Worm (Caenorhabditis elegans) whole organism, midembryonic: Measurements from ENCODE around the gene EEED8.15.

Source experiments
- T22C8.4 ChIP-seq: fragments of 200-800 bp; sonication (Bioruptor generic); IDR thresholded peaks from 2 replicates; pipeline ENCODE4 v1.3.6; 2022; ENCODE audit warnings: missing genetic modification characterization, missing compliant biosample characterization
- flt-1 ChIP-seq: fragments of 200-800 bp; sonication (Bioruptor generic); IDR thresholded peaks from 2 replicates; pipeline ENCODE4 v1.3.6; 2022; ENCODE audit warnings: missing genetic modification characterization, missing compliant biosample characterization
- med-1 ChIP-seq: sonication (generic microtip); optimal IDR thresholded peaks from 2 replicates; lab custom pipeline; 2017; ENCODE audit warnings: missing genetic modification characterization, mild to moderate bottlenecking, missing compliant biosample characterization, antibody characterized with exemption, missing genetic modification reagents; ENCODE audit not compliant: insufficient read depth
- ref-1 ChIP-seq: fragments of 200-800 bp; sonication (Bioruptor generic); conservative IDR thresholded peaks from 2 replicates; pipeline ENCODE4 v1.3.6; 2022; ENCODE audit warnings: missing genetic modification reagents, missing genetic modification characterization, missing compliant biosample characterization
- tab-1 ChIP-seq: fragments of 200-800 bp; sonication (Bioruptor generic); IDR thresholded peaks from 2 replicates; pipeline ENCODE4 v1.3.6; 2022; ENCODE audit warnings: missing genetic modification characterization, missing compliant biosample characterization

- TF ChIP-seq med-1 (GFP tag; lab: Kevin White, UChicago) (no peak), flt-1 (no peak), tab-1 (GFP tag; lab: Robert Waterston, UW) (no peak), ref-1 (no peak), T22C8.4 (GFP tag; lab: Robert Waterston, UW) (no peak)
Observed at ce11 chrII:5463692-5464300, 44.8 kb downstream of the EEED8.15 start.
